Fruit fly (Drosophila melanogaster) whole organism, embryonic: ENCODE results near the gene term.

ENCODE experiments used
- B-H2 ChIP-seq: fragments of 200-800 bp; sonication (Bioruptor generic); optimal IDR thresholded peaks from 2 replicates; lab custom pipeline; 2018; ENCODE audit warnings: missing biosample characterization, mild to moderate bottlenecking, missing genetic modification characterization
- CG10274 ChIP-seq: fragments of 200-800 bp; sonication (Bioruptor generic); optimal IDR thresholded peaks from 3 replicates; lab custom pipeline; 2017; ENCODE audit warnings: missing biosample characterization, mild to moderate bottlenecking, missing genetic modification characterization
- CG12155 ChIP-seq: fragments of 200-800 bp; sonication (Bioruptor generic); optimal IDR thresholded peaks from 3 replicates; lab custom pipeline; 2016; ENCODE audit warnings: missing biosample characterization, missing genetic modification characterization
- CG12942 ChIP-seq: fragments of 200-800 bp; sonication (Bioruptor generic); optimal IDR thresholded peaks from 3 replicates; lab custom pipeline; 2016; ENCODE audit warnings: missing biosample characterization, missing genetic modification characterization
- CG13775 ChIP-seq: fragments of 200-800 bp; sonication (Bioruptor generic); optimal IDR thresholded peaks from 3 replicates; lab custom pipeline; 2017; ENCODE audit warnings: missing biosample characterization, mild to moderate bottlenecking, missing genetic modification characterization
- CG15479 ChIP-seq: fragments of 200-800 bp; sonication (Bioruptor generic); optimal IDR thresholded peaks from 3 replicates; lab custom pipeline; 2019; ENCODE audit warnings: missing biosample characterization, mild to moderate bottlenecking, missing genetic modification characterization, moderate library complexity
- CG17829 ChIP-seq: fragments of 200-800 bp; optimal IDR thresholded peaks from 2 replicates; lab custom pipeline; 2019; ENCODE audit warnings: missing biosample characterization, mild to moderate bottlenecking, missing genetic modification characterization, moderate library complexity
- CG2129 ChIP-seq: fragments of 200-800 bp; sonication (Bioruptor generic); IDR thresholded peaks from 2 replicates; pipeline ENCODE4 v1.3.6; 2022; ENCODE audit warnings: missing biosample characterization, missing genetic modification characterization; ENCODE audit not compliant: partially characterized antibody
- CG2889 ChIP-seq: fragments of 200-800 bp; sonication (Bioruptor generic); IDR thresholded peaks from 3 replicates; pipeline ENCODE4 v1.3.6; 2022; ENCODE audit warnings: missing biosample characterization, missing genetic modification characterization
- CG30020 ChIP-seq: fragments of 200-800 bp; optimal IDR thresholded peaks from 2 replicates; lab custom pipeline; 2019; ENCODE audit warnings: missing biosample characterization, mild to moderate bottlenecking, missing genetic modification characterization, moderate library complexity
- CG31224 ChIP-seq: fragments of 200-800 bp; sonication (Bioruptor generic); IDR thresholded peaks from 2 replicates; pipeline ENCODE4 v1.3.6; 2022; ENCODE audit warnings: missing biosample characterization, missing genetic modification characterization
- CG31441 ChIP-seq: fragments of 200-800 bp; sonication (Bioruptor generic); IDR thresholded peaks from 2 replicates; pipeline ENCODE4 v1.3.6; 2022; ENCODE audit warnings: missing biosample characterization, missing genetic modification characterization
- CG3847 ChIP-seq: fragments of 200-800 bp; sonication (Bioruptor generic); IDR thresholded peaks from 2 replicates; pipeline ENCODE4 v1.3.6; 2022; ENCODE audit warnings: missing biosample characterization, missing genetic modification characterization
- CG5245 ChIP-seq: fragments of 200-800 bp; sonication (Bioruptor generic); optimal IDR thresholded peaks from 3 replicates; lab custom pipeline; 2016; ENCODE audit warnings: missing biosample characterization, missing genetic modification characterization
- CG8359 ChIP-seq: fragments of 200-800 bp; sonication (Bioruptor generic); optimal IDR thresholded peaks from 2 replicates; lab custom pipeline; 2017; ENCODE audit warnings: missing biosample characterization, mild to moderate bottlenecking, missing genetic modification characterization, borderline replicate concordance
- CG8924 ChIP-seq: fragments of 200-800 bp; optimal IDR thresholded peaks from 3 replicates; lab custom pipeline; 2019; ENCODE audit warnings: missing biosample characterization, mild to moderate bottlenecking, missing genetic modification characterization, moderate library complexity
- CG9437 ChIP-seq: fragments of 200-800 bp; sonication (Bioruptor generic); optimal IDR thresholded peaks from 2 replicates; lab custom pipeline; 2018; ENCODE audit warnings: missing biosample characterization, mild to moderate bottlenecking, missing genetic modification characterization
- CG9797 ChIP-seq: fragments of 200-800 bp; sonication (Bioruptor generic); optimal IDR thresholded peaks from 3 replicates; lab custom pipeline; 2018; ENCODE audit warnings: missing biosample characterization, mild to moderate bottlenecking, missing genetic modification characterization
- CrebB ChIP-seq: fragments of 200-800 bp; sonication (Bioruptor generic); optimal IDR thresholded peaks from 3 replicates; lab custom pipeline; 2018; ENCODE audit warnings: missing biosample characterization, mild to moderate bottlenecking, missing genetic modification characterization
- Dip3 ChIP-seq: fragments of 200-800 bp; sonication (Bioruptor generic); optimal IDR thresholded peaks from 3 replicates; lab custom pipeline; 2016; ENCODE audit warnings: missing biosample characterization, missing genetic modification characterization
- Elba2 ChIP-seq: fragments of 200-800 bp; sonication (Bioruptor generic); optimal IDR thresholded peaks from 3 replicates; lab custom pipeline; 2016; ENCODE audit warnings: missing biosample characterization, missing genetic modification characterization
- Fer3 ChIP-seq: fragments of 200-800 bp; sonication (Bioruptor generic); optimal IDR thresholded peaks from 2 replicates; lab custom pipeline; 2018; ENCODE audit warnings: missing biosample characterization, mild to moderate bottlenecking, missing genetic modification characterization, moderate library complexity
- HHEX ChIP-seq: fragments of 200-800 bp; sonication (Bioruptor generic); optimal IDR thresholded peaks from 3 replicates; lab custom pipeline; 2017; ENCODE audit warnings: missing biosample characterization, mild to moderate bottlenecking, missing genetic modification characterization, missing genetic modification reagents
- Hsf ChIP-seq: fragments of 200-800 bp; sonication (Bioruptor generic); optimal IDR thresholded peaks from 3 replicates; lab custom pipeline; 2016; ENCODE audit warnings: missing biosample characterization, missing genetic modification characterization
- MESR4 ChIP-seq: fragments of 200-800 bp; sonication (Bioruptor generic); optimal IDR thresholded peaks from 2 replicates; lab custom pipeline; 2018; ENCODE audit warnings: missing biosample characterization, mild to moderate bottlenecking, missing genetic modification characterization, moderate library complexity
- Meics ChIP-seq: fragments of 200-800 bp; sonication (Bioruptor generic); optimal IDR thresholded peaks from 2 replicates; lab custom pipeline; 2017; ENCODE audit warnings: missing biosample characterization, mild to moderate bottlenecking, missing genetic modification characterization
- Poxn ChIP-seq: fragments of 200-800 bp; sonication (Bioruptor generic); IDR thresholded peaks from 2 replicates; pipeline ENCODE4 v1.3.6; 2022; ENCODE audit warnings: missing biosample characterization, missing genetic modification characterization
- Rx ChIP-seq: fragments of 200-800 bp; sonication (Bioruptor generic); IDR thresholded peaks from 2 replicates; pipeline ENCODE4 v1.3.6; 2022; ENCODE audit warnings: missing biosample characterization, missing genetic modification characterization
- aop ChIP-seq: fragments of 200-800 bp; sonication (Bioruptor generic); IDR thresholded peaks from 2 replicates; pipeline ENCODE4 v1.3.6; 2022; ENCODE audit warnings: missing biosample characterization, missing genetic modification characterization
- ara ChIP-seq: fragments of 200-800 bp; sonication (Bioruptor generic); IDR thresholded peaks from 2 replicates; pipeline ENCODE4 v1.3.6; 2022; ENCODE audit warnings: missing biosample characterization, missing genetic modification characterization
- chn ChIP-seq: fragments of 200-800 bp; sonication (Bioruptor generic); optimal IDR thresholded peaks from 2 replicates; lab custom pipeline; 2016; ENCODE audit warnings: missing biosample characterization, missing genetic modification characterization
- ci ChIP-seq: fragments of 200-800 bp; sonication (Bioruptor generic); IDR thresholded peaks from 3 replicates; pipeline ENCODE4 v1.3.6; 2022; ENCODE audit warnings: missing biosample characterization, missing genetic modification characterization
- crol ChIP-seq: fragments of 200-800 bp; sonication (Bioruptor generic); IDR thresholded peaks from 2 replicates; pipeline ENCODE4 v1.3.6; 2022; ENCODE audit warnings: missing biosample characterization, missing genetic modification characterization
- dm ChIP-seq: fragments of 200-800 bp; sonication (Bioruptor generic); optimal IDR thresholded peaks from 3 replicates; lab custom pipeline; 2016; ENCODE audit warnings: missing biosample characterization, missing genetic modification characterization
- en ChIP-seq: fragments of 200-800 bp; sonication (Bioruptor generic); optimal IDR thresholded peaks from 2 replicates; lab custom pipeline; 2016; ENCODE audit warnings: missing biosample characterization, missing genetic modification characterization
- eve ChIP-seq, 2 experiments: fragments of >200 bp; optimal IDR thresholded peaks; 2 replicates each; lab custom pipeline; 2017; ENCODE audit warnings: missing biosample characterization in 2 of 2, missing genetic modification characterization in 2 of 2
- gro ChIP-seq: fragments of 200-800 bp; sonication (Bioruptor generic); optimal IDR thresholded peaks from 2 replicates; lab custom pipeline; 2016; ENCODE audit warnings: missing biosample characterization, missing genetic modification characterization
- ind ChIP-seq: fragments of 200-800 bp; sonication (Bioruptor generic); optimal IDR thresholded peaks from 3 replicates; lab custom pipeline; 2016; ENCODE audit warnings: missing biosample characterization, missing genetic modification characterization
- knrl ChIP-seq: fragments of 200-800 bp; sonication (Bioruptor generic); IDR thresholded peaks from 3 replicates; pipeline ENCODE4 v1.3.6; 2022; ENCODE audit warnings: missing biosample characterization, missing genetic modification characterization; ENCODE audit not compliant: partially characterized antibody
- lola ChIP-seq, 3 experiments: fragments of >200 bp in 2 of 3; fragments of 200-800 bp in 1 of 3; sonication (Bioruptor generic) in 1 of 3; optimal IDR thresholded peaks; 2 replicates each; lab custom pipeline; 2017 to 2019; ENCODE audit warnings: missing biosample characterization in 3 of 3, missing genetic modification characterization in 3 of 3, mild to moderate bottlenecking in 1 of 3, moderate library complexity in 1 of 3
- nerfin-1 ChIP-seq: fragments of 200-800 bp; sonication (Bioruptor generic); optimal IDR thresholded peaks from 3 replicates; lab custom pipeline; 2019; ENCODE audit warnings: missing biosample characterization, mild to moderate bottlenecking, missing genetic modification characterization, moderate library complexity
- p53 ChIP-seq: fragments of 200-800 bp; sonication (Bioruptor generic); optimal IDR thresholded peaks from 2 replicates; lab custom pipeline; 2016; ENCODE audit warnings: missing biosample characterization, missing genetic modification characterization
- psq ChIP-seq: fragments of 200-800 bp; sonication (Bioruptor generic); optimal IDR thresholded peaks from 2 replicates; lab custom pipeline; 2017; ENCODE audit warnings: missing biosample characterization, missing genetic modification characterization
- shn ChIP-seq: fragments of 200-800 bp; sonication (Bioruptor generic); optimal IDR thresholded peaks from 3 replicates; lab custom pipeline; 2016; ENCODE audit warnings: missing biosample characterization, missing genetic modification characterization
- sim ChIP-seq: fragments of 200-800 bp; sonication (Bioruptor generic); IDR thresholded peaks from 2 replicates; pipeline ENCODE4 v1.3.6; 2022; ENCODE audit warnings: missing biosample characterization, missing genetic modification characterization
- slou ChIP-seq: fragments of 200-800 bp; sonication (Bioruptor generic); optimal IDR thresholded peaks from 3 replicates; lab custom pipeline; 2016; ENCODE audit warnings: missing biosample characterization, missing genetic modification characterization
- ssp ChIP-seq: fragments of 200-800 bp; sonication (Bioruptor generic); IDR thresholded peaks from 2 replicates; pipeline ENCODE4 v1.3.6; 2022; ENCODE audit warnings: missing biosample characterization, missing genetic modification characterization
- tap ChIP-seq: fragments of 200-800 bp; optimal IDR thresholded peaks from 3 replicates; lab custom pipeline; 2019; ENCODE audit warnings: missing biosample characterization, mild to moderate bottlenecking, missing genetic modification characterization, moderate library complexity
- tx ChIP-seq: fragments of 200-800 bp; sonication (Bioruptor generic); optimal IDR thresholded peaks from 2 replicates; lab custom pipeline; 2016; ENCODE audit warnings: missing biosample characterization, missing genetic modification characterization

term gene

DNA sequence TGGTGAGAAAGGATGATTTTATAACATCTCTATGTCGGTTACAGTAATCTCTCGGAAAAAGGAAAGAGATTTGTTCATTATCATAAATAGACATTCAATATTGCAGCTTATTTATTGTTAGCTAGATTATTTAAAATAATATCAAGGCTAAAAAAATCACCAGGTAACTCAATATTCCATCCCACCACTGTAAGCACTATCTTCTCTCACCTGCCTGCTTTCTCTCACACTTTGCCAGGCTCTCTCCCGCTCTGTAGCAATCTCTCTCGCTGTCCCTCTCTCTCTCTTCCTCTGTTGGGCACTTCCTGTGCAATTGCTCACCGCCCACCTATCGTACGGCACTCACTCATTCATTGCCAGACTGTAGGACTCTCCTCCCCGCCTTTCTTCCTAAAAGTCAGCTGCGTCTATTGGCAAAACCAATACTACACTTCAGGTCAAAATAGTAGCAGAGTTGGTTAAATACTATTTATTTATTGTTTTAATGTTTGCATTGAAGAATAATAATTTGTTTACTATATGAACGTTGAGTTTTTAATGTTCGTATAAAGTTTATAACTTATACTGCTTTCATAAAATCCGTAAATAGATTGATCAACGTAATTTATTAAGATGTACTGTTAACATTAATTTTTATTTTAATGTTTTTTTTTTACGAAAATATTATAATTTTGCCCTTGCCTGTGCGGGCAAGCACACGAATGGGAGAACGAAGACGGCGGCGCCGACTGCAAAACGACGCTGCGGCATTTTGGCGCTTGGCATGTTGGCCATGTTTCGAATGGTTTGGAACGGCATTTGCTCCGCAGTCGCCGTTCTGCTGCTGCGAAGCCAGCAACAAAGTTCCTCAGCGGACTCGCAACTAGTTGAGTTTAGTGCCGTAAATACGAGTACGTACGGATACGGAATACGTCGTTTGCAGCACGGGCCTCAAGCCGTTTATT, 47.3 kb upstream of the term start (continued):
- TF ChIP-seq CG30020, result peak; percentile 28
- peak; percentile 68 for TF ChIP-seq CG10274 (GFP tag; lab: Kevin White, UChicago)
- peak; percentile 72; the same call in 1 of the 2 replicates for TF ChIP-seq crol (GFP tag; lab: Robert Waterston, UW)
- peak; percentile 93 for TF ChIP-seq Meics
- TF ChIP-seq Fer3 (tag; lab: Kevin White, UChicago), result peak; percentile 96
- peak; percentile 98 for TF ChIP-seq ci
- TF ChIP-seq Poxn (GFP tag; lab: Robert Waterston, UW), result peak; percentile 82
- TF ChIP-seq CG15479 (GFP tag; lab: Kevin White, UChicago), result peak; percentile 22
- peak; percentile 70 for TF ChIP-seq CG8924 (tag; lab: Kevin White, UChicago)
- TF ChIP-seq eve (GFP tag; optimal IDR thresholded peaks at IDR 0.05; lab: Kevin White, UChicago), result peak in 1 of 2 experiments; percentile 92
- TF ChIP-seq CG9797 (GFP tag; lab: Kevin White, UChicago), result no peak
- peak; percentile 76 for TF ChIP-seq tap (tag; lab: Kevin White, UChicago)
- TF ChIP-seq psq (GFP tag; lab: Kevin White, UChicago), result peak; percentile 73
- peak in 1 of 3 experiments; percentile 69 for TF ChIP-seq lola (GFP tag; optimal IDR thresholded peaks at IDR 0.05; lab: Kevin White, UChicago)
- TF ChIP-seq CG8359, result peak; percentile 48
- peak; percentile 97 for TF ChIP-seq CG31441 (GFP tag; lab: Robert Waterston, UW)
- peak; percentile 98 for TF ChIP-seq B-H2 (GFP tag; lab: Kevin White, UChicago)
- TF ChIP-seq CG2889 (GFP tag; lab: Robert Waterston, UW), result peak; percentile 97
- TF ChIP-seq CrebB (tag; lab: Kevin White, UChicago), result peak; percentile 94
- peak; percentile 80 for TF ChIP-seq nerfin-1
- TF ChIP-seq ind, result peak; percentile 92
- TF ChIP-seq Elba2 (GFP tag; lab: Kevin White, UChicago), result no peak
- TF ChIP-seq aop (GFP tag; lab: Robert Waterston, UW), result peak; percentile 91
- TF ChIP-seq dm, result peak; percentile 83
- TF ChIP-seq CG13775 (GFP tag; lab: Kevin White, UChicago), result peak; percentile 86
- peak; percentile 87 for TF ChIP-seq slou (GFP tag; lab: Kevin White, UChicago)
- peak; percentile 96 for TF ChIP-seq Hsf
- peak; percentile 93 for TF ChIP-seq tx (GFP tag; lab: Kevin White, UChicago)
- TF ChIP-seq CG17829 (tag; lab: Kevin White, UChicago), result peak; percentile 82
- TF ChIP-seq gro (GFP tag; lab: Kevin White, UChicago), result peak; percentile 95
- peak; percentile 52 for TF ChIP-seq en
- TF ChIP-seq Rx (GFP tag; lab: Robert Waterston, UW), result peak; percentile 96
- peak; percentile 88 for TF ChIP-seq CG12942 (GFP tag; lab: Kevin White, UChicago)
- peak; percentile 90 for TF ChIP-seq HHEX (GFP tag; lab: Kevin White, UChicago)
- peak; percentile 86 for TF ChIP-seq chn (GFP tag; lab: Kevin White, UChicago)
- peak; percentile 95 for TF ChIP-seq ara
- peak; percentile 27 for TF ChIP-seq MESR4 (GFP tag; lab: Kevin White, UChicago)
- TF ChIP-seq CG2129, result no peak
- peak; percentile 87 for TF ChIP-seq CG9437
- TF ChIP-seq p53, result peak; percentile 17
- peak; percentile 90 for TF ChIP-seq CG5245 (GFP tag; lab: Kevin White, UChicago)
- TF ChIP-seq knrl (GFP tag; lab: Robert Waterston, UW), result no peak
- peak; percentile 92 for TF ChIP-seq sim (GFP tag; lab: Robert Waterston, UW)
- TF ChIP-seq CG12155, result peak; percentile 93
- peak; percentile 91 for TF ChIP-seq shn
- peak; percentile 95 for TF ChIP-seq CG31224 (GFP tag; lab: Robert Waterston, UW)
- TF ChIP-seq Dip3, result peak; percentile 92
- peak; percentile 98 for TF ChIP-seq CG3847 (GFP tag; lab: Robert Waterston, UW)
- TF ChIP-seq ssp (GFP tag; lab: Robert Waterston, UW), result peak; percentile 90
